Worm (Caenorhabditis elegans) whole organism, midembryonic: Measurements from ENCODE around the gene F54D10.5.

Experiments used
- cog-1 ChIP-seq: sonication (generic microtip); optimal IDR thresholded peaks from 2 replicates; lab custom pipeline; 2016; ENCODE audit warnings: missing genetic modification characterization, missing compliant biosample characterization
- tab-1 ChIP-seq: fragments of 200-800 bp; sonication (Bioruptor generic); IDR thresholded peaks from 2 replicates; pipeline ENCODE4 v1.3.6; 2022; ENCODE audit warnings: missing genetic modification characterization, missing compliant biosample characterization

ce11 chrII:3806964-3807363 lies 1.0 kb downstream of the F54D10.5 start, which contains the start of gene F54D10.4:
- TF ChIP-seq cog-1 (tag; lab: Kevin White, UChicago) = no peak
- TF ChIP-seq tab-1 (GFP tag; lab: Robert Waterston, UW) = no peak
